Worm (Caenorhabditis elegans) whole organism, L4 larva: ENCODE results near the gene Y22D7AL.11.

Source experiments
- F26F4.8 ChIP-seq: fragments of 200-800 bp; sonication (Bioruptor generic); conservative IDR thresholded peaks from 2 replicates; pipeline ENCODE4 v1.3.6; 2022; ENCODE audit warnings: missing genetic modification characterization, missing compliant biosample characterization
- F44E2.7 ChIP-seq: fragments of 200-800 bp; sonication (Bioruptor generic); IDR thresholded peaks from 2 replicates; pipeline ENCODE4 v2.1.2; 2022; ENCODE audit warnings: missing genetic modification characterization, missing compliant biosample characterization
- Y105C5A.15 ChIP-seq: fragments of 200-800 bp; sonication (Bioruptor generic); IDR thresholded peaks from 2 replicates; pipeline ENCODE4 v1.3.6; 2022; ENCODE audit warnings: missing genetic modification characterization, missing compliant biosample characterization
- Y5F2A.4 ChIP-seq: fragments of 200-800 bp; sonication (Bioruptor generic); optimal IDR thresholded peaks from 2 replicates; lab custom pipeline; 2018; ENCODE audit warnings: mild to moderate bottlenecking, missing genetic modification characterization, missing compliant biosample characterization
- ZK337.2 ChIP-seq: fragments of 200-800 bp; sonication (Bioruptor generic); IDR thresholded peaks from 2 replicates; pipeline ENCODE4 v1.3.6; 2022; ENCODE audit warnings: missing genetic modification reagents, missing genetic modification characterization, missing compliant biosample characterization
- aha-1 ChIP-seq: fragments of 150-350 bp; peaks from one replicate; lab custom pipeline; 2014; ENCODE audit warnings: missing biosample characterization, missing genetic modification characterization
- arid-1 ChIP-seq: fragments of 200-800 bp; sonication (Bioruptor generic); conservative IDR thresholded peaks from 2 replicates; pipeline ENCODE4 v1.3.6; 2022; ENCODE audit warnings: missing genetic modification reagents, missing genetic modification characterization, missing compliant biosample characterization
- ceh-20 ChIP-seq: fragments of 200-800 bp; sonication (Bioruptor generic); IDR thresholded peaks from 2 replicates; pipeline ENCODE4 v1.3.6; 2022; ENCODE audit warnings: missing genetic modification reagents, missing genetic modification characterization, missing compliant biosample characterization
- ceh-44 ChIP-seq: fragments of 200-800 bp; sonication (Bioruptor generic); IDR thresholded peaks from 2 replicates; pipeline ENCODE4 v1.3.6; 2022; ENCODE audit warnings: missing genetic modification reagents, missing genetic modification characterization, missing compliant biosample characterization
- ceh-62 ChIP-seq: sonication (generic microtip); optimal IDR thresholded peaks from 2 replicates; lab custom pipeline; 2017; ENCODE audit warnings: missing biosample characterization, missing genetic modification characterization
- cey-2 ChIP-seq: sonication (generic microtip); optimal IDR thresholded peaks from 3 replicates; lab custom pipeline; 2017; ENCODE audit warnings: missing genetic modification characterization, mild to moderate bottlenecking, missing compliant biosample characterization, antibody characterized with exemption, borderline replicate concordance; ENCODE audit not compliant: insufficient read depth
- ctbp-1 ChIP-seq: fragments of 200-800 bp; sonication (Bioruptor generic); IDR thresholded peaks from 2 replicates; pipeline ENCODE4 v1.3.6; 2022; ENCODE audit warnings: missing genetic modification reagents, missing genetic modification characterization, missing compliant biosample characterization
- daf-16 ChIP-seq, 3 experiments: sonication (generic microtip); optimal IDR thresholded peaks; 2 replicates each; lab custom pipeline; 2016 to 2017; ENCODE audit warnings: missing genetic modification characterization in 3 of 3, missing genetic modification reagents in 3 of 3, mild to moderate bottlenecking in 2 of 3, missing compliant biosample characterization in 2 of 3, missing biosample characterization in 1 of 3, moderate library complexity in 1 of 3
- daf-19 ChIP-seq: fragments of 200-800 bp; sonication (Bioruptor generic); conservative IDR thresholded peaks from 2 replicates; pipeline ENCODE4 v1.3.6; 2022; ENCODE audit warnings: missing genetic modification characterization, missing compliant biosample characterization
- dmd-9 ChIP-seq: fragments of 200-800 bp; sonication (Bioruptor generic); IDR thresholded peaks from 2 replicates; pipeline ENCODE4 v1.3.6; 2022; ENCODE audit warnings: missing genetic modification reagents, missing genetic modification characterization, missing compliant biosample characterization
- dpl-1 ChIP-seq: fragments of 150-350 bp; optimal IDR thresholded peaks from 2 replicates; lab custom pipeline; 2014; ENCODE audit warnings: missing biosample characterization, missing genetic modification reagents, missing genetic modification characterization
- duxl-1 ChIP-seq: sonication (generic microtip); optimal IDR thresholded peaks from 2 replicates; lab custom pipeline; 2016; ENCODE audit warnings: mild to moderate bottlenecking, missing genetic modification characterization, moderate library complexity, missing compliant biosample characterization; ENCODE audit not compliant: poor library complexity
- egl-43 ChIP-seq: fragments of 200-800 bp; sonication (Bioruptor generic); IDR thresholded peaks from 2 replicates; pipeline ENCODE4 v1.3.6; 2022; ENCODE audit warnings: missing genetic modification reagents, missing genetic modification characterization, missing compliant biosample characterization
- fkh-10 ChIP-seq: fragments of 150-350 bp; optimal IDR thresholded peaks from 2 replicates; lab custom pipeline; 2014; ENCODE audit warnings: missing biosample characterization, missing genetic modification reagents, missing genetic modification characterization
- gei-8 ChIP-seq: fragments of 200-800 bp; sonication (Bioruptor generic); optimal IDR thresholded peaks from 2 replicates; lab custom pipeline; 2018; ENCODE audit warnings: mild to moderate bottlenecking, missing genetic modification characterization, missing compliant biosample characterization
- hif-1 ChIP-seq, 2 experiments: sonication (generic microtip); optimal IDR thresholded peaks; 2 replicates each; lab custom pipeline; 2016 to 2017; ENCODE audit warnings: missing compliant biosample characterization in 2 of 2, missing genetic modification characterization in 2 of 2, missing genetic modification reagents in 2 of 2, missing genotype in 2 of 2, mild to moderate bottlenecking in 1 of 2
- hlh-11 ChIP-seq: fragments of 200-800 bp; sonication (Bioruptor generic); optimal IDR thresholded peaks from 2 replicates; lab custom pipeline; 2018; ENCODE audit warnings: mild to moderate bottlenecking, missing genetic modification characterization, missing compliant biosample characterization
- hlh-30 ChIP-seq: sonication (generic microtip); optimal IDR thresholded peaks from 2 replicates; lab custom pipeline; 2017; ENCODE audit warnings: antibody characterized with exemption, mild to moderate bottlenecking, missing genetic modification characterization, missing compliant biosample characterization; ENCODE audit not compliant: insufficient read depth
- lin-1 ChIP-seq: fragments of 200-800 bp; sonication (Bioruptor generic); IDR thresholded peaks from 2 replicates; pipeline ENCODE4 v1.3.6; 2022; ENCODE audit warnings: missing genetic modification reagents, missing genetic modification characterization, missing compliant biosample characterization
- lin-13 ChIP-seq: fragments of 150-350 bp; optimal IDR thresholded peaks from 2 replicates; lab custom pipeline; 2014; ENCODE audit warnings: missing biosample characterization, missing genetic modification reagents, missing genetic modification characterization
- lin-15B ChIP-seq: fragments of 150-350 bp; sonication (generic microtip); optimal IDR thresholded peaks from 3 replicates; lab custom pipeline; 2014; ENCODE audit warnings: missing biosample characterization, missing genetic modification characterization
- lin-29 ChIP-seq: fragments of 200-800 bp; sonication (Bioruptor generic); IDR thresholded peaks from 2 replicates; pipeline ENCODE4 v1.3.6; 2022; ENCODE audit warnings: missing genetic modification reagents, missing genetic modification characterization, missing compliant biosample characterization
- lin-38 ChIP-seq: fragments of 200-800 bp; sonication (Bioruptor generic); IDR thresholded peaks from 2 replicates; pipeline ENCODE4 v1.3.6; 2022; ENCODE audit warnings: missing genetic modification reagents, missing genetic modification characterization, missing compliant biosample characterization
- lin-39 ChIP-seq: fragments of 150-350 bp; optimal IDR thresholded peaks from 2 replicates; lab custom pipeline; 2014; ENCODE audit warnings: missing biosample characterization, missing genetic modification reagents, missing genetic modification characterization
- madf-5 ChIP-seq, 2 experiments: fragments of 200-800 bp; sonication (Bioruptor generic); IDR thresholded peaks; 2 replicates each; pipeline ENCODE4 v1.3.6; 2022; ENCODE audit warnings: missing compliant biosample characterization in 2 of 2, missing genetic modification characterization in 2 of 2
- mdt-29 ChIP-seq: fragments of 200-800 bp; sonication (Bioruptor generic); IDR thresholded peaks from 2 replicates; pipeline ENCODE4 v1.3.6; 2022; ENCODE audit warnings: missing genetic modification reagents, missing genetic modification characterization, missing compliant biosample characterization
- mes-2 ChIP-seq: sonication (generic microtip); optimal IDR thresholded peaks from 2 replicates; lab custom pipeline; 2016; ENCODE audit warnings: missing genotype, mild to moderate bottlenecking, missing genetic modification characterization, missing compliant biosample characterization; ENCODE audit not compliant: poor library complexity, severe bottlenecking
- nhr-111 ChIP-seq: fragments of 200-800 bp; sonication (Bioruptor generic); optimal IDR thresholded peaks from 2 replicates; lab custom pipeline; 2018; ENCODE audit warnings: mild to moderate bottlenecking, missing genetic modification characterization, missing compliant biosample characterization
- nhr-25 ChIP-seq: sonication (generic microtip); optimal IDR thresholded peaks from 2 replicates; lab custom pipeline; 2017; ENCODE audit warnings: missing genetic modification characterization, mild to moderate bottlenecking, missing compliant biosample characterization, antibody characterized with exemption, moderate library complexity, borderline replicate concordance; ENCODE audit not compliant: insufficient read depth
- nhr-28 ChIP-seq: fragments of 150-350 bp; optimal IDR thresholded peaks from 2 replicates; lab custom pipeline; 2014; ENCODE audit warnings: missing biosample characterization, missing genetic modification characterization
- nhr-41 ChIP-seq: fragments of 200-800 bp; sonication (Bioruptor generic); IDR thresholded peaks from 2 replicates; pipeline ENCODE4 v1.3.6; 2022; ENCODE audit warnings: missing genetic modification reagents, missing genetic modification characterization, missing compliant biosample characterization
- nhr-42 ChIP-seq: fragments of 200-800 bp; sonication (Bioruptor generic); IDR thresholded peaks from 2 replicates; pipeline ENCODE4 v1.3.6; 2022; ENCODE audit warnings: missing genetic modification characterization, missing compliant biosample characterization
- nhr-48 ChIP-seq: sonication (generic microtip); optimal IDR thresholded peaks from 2 replicates; lab custom pipeline; 2016; ENCODE audit warnings: mild to moderate bottlenecking, missing genetic modification characterization, missing compliant biosample characterization
- php-3 ChIP-seq: fragments of 200-800 bp; sonication (Bioruptor generic); IDR thresholded peaks from 2 replicates; pipeline ENCODE4 v1.3.6; 2022; ENCODE audit warnings: missing genetic modification reagents, missing genetic modification characterization, missing compliant biosample characterization
- rbr-2 ChIP-seq: sonication (generic microtip); optimal IDR thresholded peaks from 2 replicates; lab custom pipeline; 2016; ENCODE audit warnings: missing genotype, missing genetic modification characterization, missing compliant biosample characterization
- sdz-12 ChIP-seq: fragments of 200-800 bp; sonication (Bioruptor generic); optimal IDR thresholded peaks from 2 replicates; lab custom pipeline; 2018; ENCODE audit warnings: mild to moderate bottlenecking, missing genetic modification characterization, missing compliant biosample characterization
- snpc-1.2 ChIP-seq: fragments of 200-800 bp; sonication (Bioruptor generic); IDR thresholded peaks from 2 replicates; pipeline ENCODE4 v1.3.6; 2022; ENCODE audit warnings: missing genetic modification reagents, missing genetic modification characterization, missing compliant biosample characterization
- tag-97 ChIP-seq: fragments of 200-800 bp; sonication (Bioruptor generic); IDR thresholded peaks from 2 replicates; pipeline ENCODE4 v1.3.6; 2022; ENCODE audit warnings: missing genetic modification characterization, missing compliant biosample characterization
- unc-39 ChIP-seq: sonication (generic microtip); optimal IDR thresholded peaks from 2 replicates; lab custom pipeline; 2017; ENCODE audit warnings: missing biosample characterization, missing genetic modification characterization
- vab-7 ChIP-seq: fragments of 200-800 bp; sonication (Bioruptor generic); IDR thresholded peaks from 2 replicates; pipeline ENCODE4 v1.3.6; 2022; ENCODE audit warnings: missing genetic modification reagents, missing genetic modification characterization, missing compliant biosample characterization
- zag-1 ChIP-seq: fragments of 150-350 bp; optimal IDR thresholded peaks from 2 replicates; lab custom pipeline; 2014; ENCODE audit warnings: missing biosample characterization, missing genetic modification characterization
- zip-2 ChIP-seq: fragments of 150-350 bp; optimal IDR thresholded peaks from 2 replicates; lab custom pipeline; 2014; ENCODE audit warnings: missing biosample characterization, missing genetic modification characterization

Gene Y22D7AL.11

DNA sequence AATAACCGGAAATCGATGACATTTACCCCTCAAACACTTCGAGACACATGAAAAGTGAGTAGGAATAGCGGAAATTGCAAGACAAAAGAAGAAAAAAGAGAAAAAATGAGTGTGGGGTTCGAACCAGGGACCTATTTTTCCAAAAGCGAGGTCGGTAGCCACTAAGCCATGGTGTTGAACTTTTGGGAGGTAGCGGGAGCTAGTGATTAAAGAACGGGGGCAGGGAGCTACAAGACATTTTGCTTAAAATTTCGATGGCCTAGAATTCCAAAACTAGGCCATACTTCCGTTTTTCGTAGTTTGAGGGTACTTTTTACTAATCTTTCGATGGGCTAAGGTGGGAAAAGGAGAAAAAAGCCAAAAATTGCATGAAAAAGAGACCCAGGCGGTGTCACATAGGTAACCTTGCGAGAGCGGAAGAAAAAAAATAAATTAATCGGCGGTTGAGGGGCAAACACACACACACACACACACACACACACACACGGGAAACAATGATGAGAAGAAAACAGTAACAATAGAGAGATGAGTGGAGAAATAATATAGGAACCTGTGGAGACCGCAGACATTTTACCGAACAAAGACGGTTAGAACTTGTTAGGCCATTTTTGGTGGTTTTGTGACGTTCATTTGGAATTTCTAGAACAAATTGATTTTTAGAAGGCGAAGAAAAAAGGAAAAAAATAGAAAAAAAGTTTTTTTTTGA lies 32.6 kb downstream of the Y22D7AL.11 start (continued):
- peak; percentile 80 for TF ChIP-seq lin-38 (GFP tag; lab: Robert Waterston, UW)
- TF ChIP-seq zip-2 (tag; lab: Kevin White, UChicago) = no peak
- TF ChIP-seq php-3 (GFP tag; lab: Robert Waterston, UW) = peak; percentile 67
- TF ChIP-seq F44E2.7 = peak; percentile 93; the same call in 1 of the 2 replicates
- TF ChIP-seq ZK337.2 (GFP tag; lab: Robert Waterston, UW) = peak; percentile 88
- TF ChIP-seq dpl-1 (GFP tag; lab: Kevin White, UChicago) = no peak
- TF ChIP-seq nhr-48 = peak; percentile 21
- peak; percentile 60 for TF ChIP-seq nhr-111 (GFP tag; lab: Kevin White, UChicago)
- TF ChIP-seq lin-39 (tag; lab: Kevin White, UChicago) = no peak
- TF ChIP-seq arid-1 = peak; percentile 78
- peak; percentile 88 to 94 for TF ChIP-seq madf-5 (GFP tag; IDR thresholded peaks at IDR 0.05; lab: Robert Waterston, UW)
- 0 out of 2 replicates have a peak, but pooled peaks have one; percentile 47 for TF ChIP-seq lin-29
- TF ChIP-seq hlh-30 (tag; lab: Kevin White, UChicago) = no peak
- TF ChIP-seq mdt-29 (GFP tag; lab: Robert Waterston, UW) = peak; percentile 85
- TF ChIP-seq mes-2 = peak; percentile 85
- TF ChIP-seq nhr-25 (tag; lab: Kevin White, UChicago) = peak; percentile 53
- TF ChIP-seq ceh-44 (GFP tag; lab: Robert Waterston, UW) = peak; percentile 79; the same call in 1 of the 2 replicates
- peak; percentile 61 for TF ChIP-seq nhr-41
- TF ChIP-seq snpc-1.2 (GFP tag; lab: Robert Waterston, UW) = peak; percentile 45; the same call in 1 of the 2 replicates
- peak; percentile 82 for TF ChIP-seq nhr-42 (GFP tag; lab: Robert Waterston, UW)
- TF ChIP-seq lin-13 (GFP tag; lab: Kevin White, UChicago) = peak; percentile 86
- TF ChIP-seq nhr-28 (tag; lab: Kevin White, UChicago) = peak; percentile 53
- TF ChIP-seq dmd-9 (GFP tag; lab: Robert Waterston, UW) = peak; percentile 71; the same call in 1 of the 2 replicates
- TF ChIP-seq sdz-12 = peak; percentile 84
- peak; percentile 76 for TF ChIP-seq duxl-1 (tag; lab: Kevin White, UChicago)
- peak in 1 of 2 experiments; percentile 33 for TF ChIP-seq hif-1 (tag; optimal IDR thresholded peaks at IDR 0.05; lab: Kevin White, UChicago)
- TF ChIP-seq ceh-20 (GFP tag; lab: Robert Waterston, UW) = peak; percentile 75
- peak; percentile 92 for TF ChIP-seq aha-1 (tag; lab: Kevin White, UChicago)
- TF ChIP-seq ceh-62 (tag; lab: Kevin White, UChicago) = no peak
- TF ChIP-seq ctbp-1 (GFP tag; lab: Robert Waterston, UW) = peak; percentile 72
- TF ChIP-seq unc-39 = no peak
- peak; percentile 35 for TF ChIP-seq rbr-2 (tag; lab: Kevin White, UChicago)
- peak; percentile 94 for TF ChIP-seq egl-43 (GFP tag; lab: Robert Waterston, UW)
- TF ChIP-seq zag-1 (tag; lab: Kevin White, UChicago) = no peak
- TF ChIP-seq daf-16 (GFP tag; optimal IDR thresholded peaks at IDR 0.05; lab: Kevin White, UChicago) = peak; percentile 22 to 79
- TF ChIP-seq daf-16 (tag; optimal IDR thresholded peaks at IDR 0.05; lab: Kevin White, UChicago) = peak; percentile 15
- TF ChIP-seq tag-97 = no peak
- TF ChIP-seq F26F4.8 (GFP tag; lab: Robert Waterston, UW) = peak; percentile 94
- peak; percentile 48 for TF ChIP-seq hlh-11
- peak; percentile 95 for TF ChIP-seq Y105C5A.15 (GFP tag; lab: Robert Waterston, UW)
- peak; percentile 91 for TF ChIP-seq vab-7
- peak; percentile 74; the same call in 1 of the 2 replicates for TF ChIP-seq daf-19
- TF ChIP-seq Y5F2A.4 (GFP tag; lab: Kevin White, UChicago) = peak; percentile 68
- TF ChIP-seq gei-8 (GFP tag; lab: Kevin White, UChicago) = peak; percentile 55
- TF ChIP-seq lin-15B (tag; lab: Kevin White, UChicago) = no peak
- TF ChIP-seq lin-1 (GFP tag; lab: Robert Waterston, UW) = 0 out of 2 replicates have a peak, but pooled peaks have one; percentile 66
- no peak for TF ChIP-seq cey-2 (tag; lab: Kevin White, UChicago)
- TF ChIP-seq fkh-10 (GFP tag; lab: Kevin White, UChicago) = no peak
